Fruit fly (Drosophila melanogaster) whole organism, embryonic: Measurements from ENCODE around the gene CG10702.

Experiments
- Ada2b ChIP-seq: fragments of 200-800 bp; sonication (Bioruptor generic); IDR thresholded peaks from 2 replicates; pipeline ENCODE4 v1.3.6; 2022; ENCODE audit warnings: missing biosample characterization, missing genetic modification characterization
- CG10147 ChIP-seq: fragments of 200-800 bp; sonication (Bioruptor generic); optimal IDR thresholded peaks from 2 replicates; lab custom pipeline; 2019; ENCODE audit warnings: missing biosample characterization, mild to moderate bottlenecking, missing genetic modification characterization, moderate library complexity
- CG11504 ChIP-seq: fragments of 200-800 bp; sonication (Bioruptor generic); optimal IDR thresholded peaks from 3 replicates; lab custom pipeline; 2019; ENCODE audit warnings: missing biosample characterization, mild to moderate bottlenecking, missing genetic modification characterization, moderate library complexity
- CG11695 ChIP-seq: fragments of 200-800 bp; sonication (Bioruptor generic); IDR thresholded peaks from 3 replicates; pipeline ENCODE4 v1.3.6; 2022; ENCODE audit warnings: missing biosample characterization, missing genetic modification characterization
- CG13894 ChIP-seq: fragments of 200-800 bp; sonication (Bioruptor generic); optimal IDR thresholded peaks from 3 replicates; lab custom pipeline; 2018; ENCODE audit warnings: missing biosample characterization, mild to moderate bottlenecking, missing genetic modification characterization, moderate library complexity
- CG14050 ChIP-seq: fragments of 200-800 bp; sonication (Bioruptor generic); IDR thresholded peaks from 3 replicates; pipeline ENCODE4 v1.3.6; 2022; ENCODE audit warnings: missing biosample characterization, missing genetic modification characterization
- CG15479 ChIP-seq: fragments of 200-800 bp; sonication (Bioruptor generic); optimal IDR thresholded peaks from 3 replicates; lab custom pipeline; 2019; ENCODE audit warnings: missing biosample characterization, mild to moderate bottlenecking, missing genetic modification characterization, moderate library complexity
- CG15696 ChIP-seq: fragments of 200-800 bp; sonication (Bioruptor generic); optimal IDR thresholded peaks from 2 replicates; lab custom pipeline; 2019; ENCODE audit warnings: missing biosample characterization, mild to moderate bottlenecking, missing genetic modification characterization, moderate library complexity
- CG2120 ChIP-seq: fragments of 200-800 bp; sonication (Bioruptor generic); optimal IDR thresholded peaks from 3 replicates; lab custom pipeline; 2016; ENCODE audit warnings: missing biosample characterization, missing genetic modification characterization
- CG30020 ChIP-seq: fragments of 200-800 bp; optimal IDR thresholded peaks from 2 replicates; lab custom pipeline; 2019; ENCODE audit warnings: missing biosample characterization, mild to moderate bottlenecking, missing genetic modification characterization, moderate library complexity
- CG3065 ChIP-seq: fragments of 200-800 bp; sonication (Bioruptor generic); optimal IDR thresholded peaks from 2 replicates; lab custom pipeline; 2016; ENCODE audit warnings: missing biosample characterization, missing genetic modification characterization
- CG34422 ChIP-seq: fragments of 200-800 bp; sonication (Bioruptor generic); IDR thresholded peaks from 3 replicates; pipeline ENCODE4 v1.3.6; 2022; ENCODE audit warnings: missing biosample characterization, missing genetic modification characterization
- CG3847 ChIP-seq: fragments of 200-800 bp; sonication (Bioruptor generic); IDR thresholded peaks from 2 replicates; pipeline ENCODE4 v1.3.6; 2022; ENCODE audit warnings: missing biosample characterization, missing genetic modification characterization
- CG8765 ChIP-seq: fragments of 200-800 bp; sonication (Bioruptor generic); IDR thresholded peaks from 2 replicates; pipeline ENCODE4 v1.3.6; 2022; ENCODE audit warnings: missing biosample characterization, missing genetic modification characterization
- CG9437 ChIP-seq: fragments of 200-800 bp; sonication (Bioruptor generic); optimal IDR thresholded peaks from 2 replicates; lab custom pipeline; 2018; ENCODE audit warnings: missing biosample characterization, mild to moderate bottlenecking, missing genetic modification characterization
- CG9609 ChIP-seq: fragments of 200-800 bp; sonication (Bioruptor generic); optimal IDR thresholded peaks from 3 replicates; lab custom pipeline; 2016; ENCODE audit warnings: missing biosample characterization, missing genetic modification characterization
- Chrac-16 ChIP-seq: fragments of 200-800 bp; sonication (Bioruptor generic); optimal IDR thresholded peaks from 3 replicates; lab custom pipeline; 2016; ENCODE audit warnings: missing biosample characterization, missing genetic modification characterization
- D19A ChIP-seq: fragments of 200-800 bp; optimal IDR thresholded peaks from 3 replicates; lab custom pipeline; 2019; ENCODE audit warnings: missing biosample characterization, mild to moderate bottlenecking, missing genetic modification characterization, moderate library complexity
- Deaf1 ChIP-seq: fragments of 200-800 bp; optimal IDR thresholded peaks from 3 replicates; lab custom pipeline; 2019; ENCODE audit warnings: missing biosample characterization, mild to moderate bottlenecking, missing genetic modification characterization, moderate library complexity
- Dll ChIP-seq: fragments of 200-800 bp; sonication (Bioruptor generic); IDR thresholded peaks from 4 replicates; pipeline ENCODE4 v1.3.6; 2022; ENCODE audit warnings: missing biosample characterization, missing genetic modification characterization; ENCODE audit not compliant: partially characterized antibody
- Hr78 ChIP-seq, 2 experiments: fragments of 200-800 bp in 1 of 2; fragments of >200 bp in 1 of 2; sonication (Bioruptor generic) in 1 of 2; optimal IDR thresholded peaks; 2 replicates each; lab custom pipeline; 2017 to 2019; ENCODE audit warnings: missing biosample characterization in 2 of 2, missing genetic modification characterization in 2 of 2, mild to moderate bottlenecking in 1 of 2, moderate library complexity in 1 of 2
- Jarid2 ChIP-seq: fragments of 200-800 bp; sonication (Bioruptor generic); optimal IDR thresholded peaks from 3 replicates; lab custom pipeline; 2017; ENCODE audit warnings: mild to moderate bottlenecking, missing biosample characterization, missing genetic modification reagents, missing genetic modification characterization
- Lhr ChIP-seq: fragments of 200-800 bp; sonication (Bioruptor generic); optimal IDR thresholded peaks from 3 replicates; lab custom pipeline; 2017; ENCODE audit warnings: mild to moderate bottlenecking, missing biosample characterization, missing genetic modification reagents, missing genetic modification characterization
- MBD-R2 ChIP-seq: fragments of 200-800 bp; sonication (Bioruptor generic); IDR thresholded peaks from 2 replicates; pipeline ENCODE4 v1.3.6; 2022; ENCODE audit warnings: missing biosample characterization, missing genetic modification characterization
- MTF-1 ChIP-seq: fragments of 200-800 bp; sonication (Bioruptor generic); optimal IDR thresholded peaks from 2 replicates; lab custom pipeline; 2018; ENCODE audit warnings: missing biosample characterization, mild to moderate bottlenecking, missing genetic modification characterization, borderline replicate concordance
- Nf-YA ChIP-seq: fragments of 200-800 bp; sonication (Bioruptor generic); IDR thresholded peaks from 2 replicates; pipeline ENCODE4 v1.3.6; 2022; ENCODE audit warnings: missing biosample characterization, missing genetic modification characterization
- Nf-YB ChIP-seq: fragments of 200-800 bp; sonication (Bioruptor generic); optimal IDR thresholded peaks from 3 replicates; lab custom pipeline; 2019; ENCODE audit warnings: missing biosample characterization, mild to moderate bottlenecking, missing genetic modification characterization, moderate library complexity
- PHDP ChIP-seq: fragments of 200-800 bp; sonication (Bioruptor generic); optimal IDR thresholded peaks from 3 replicates; lab custom pipeline; 2018; ENCODE audit warnings: missing biosample characterization, mild to moderate bottlenecking, missing genetic modification characterization, moderate library complexity
- Rx ChIP-seq: fragments of 200-800 bp; sonication (Bioruptor generic); IDR thresholded peaks from 2 replicates; pipeline ENCODE4 v1.3.6; 2022; ENCODE audit warnings: missing biosample characterization, missing genetic modification characterization
- YL-1 ChIP-seq: fragments of 200-800 bp; sonication (Bioruptor generic); optimal IDR thresholded peaks from 3 replicates; lab custom pipeline; 2017; ENCODE audit warnings: missing biosample characterization, mild to moderate bottlenecking, missing genetic modification characterization
- ato ChIP-seq: fragments of 200-800 bp; sonication (Bioruptor generic); IDR thresholded peaks from 2 replicates; pipeline ENCODE4 v1.3.6; 2022; ENCODE audit warnings: missing biosample characterization, missing genetic modification characterization; ENCODE audit not compliant: partially characterized antibody
- az2 ChIP-seq: fragments of 200-800 bp; sonication (Bioruptor generic); optimal IDR thresholded peaks from 3 replicates; lab custom pipeline; 2016; ENCODE audit warnings: missing biosample characterization, missing genetic modification characterization
- danr ChIP-seq: fragments of 200-800 bp; sonication (Bioruptor generic); IDR thresholded peaks from 2 replicates; pipeline ENCODE4 v1.3.6; 2022; ENCODE audit warnings: missing biosample characterization, missing genetic modification characterization
- disco-r ChIP-seq: fragments of 200-800 bp; sonication (Bioruptor generic); optimal IDR thresholded peaks from 2 replicates; lab custom pipeline; 2016; ENCODE audit warnings: missing biosample characterization, missing genetic modification characterization
- fu2 ChIP-seq: fragments of 200-800 bp; sonication (Bioruptor generic); optimal IDR thresholded peaks from 2 replicates; lab custom pipeline; 2016; ENCODE audit warnings: missing biosample characterization, missing genetic modification characterization
- gsb ChIP-seq: fragments of 200-800 bp; sonication (Bioruptor generic); IDR thresholded peaks from 2 replicates; pipeline ENCODE4 v1.3.6; 2022; ENCODE audit warnings: missing biosample characterization, missing genetic modification characterization
- hth ChIP-seq: fragments of >200 bp; optimal IDR thresholded peaks from 2 replicates; lab custom pipeline; 2017; ENCODE audit warnings: inconsistent platforms
- ken ChIP-seq: fragments of 200-800 bp; sonication (Bioruptor generic); IDR thresholded peaks from 3 replicates; pipeline ENCODE4 v1.3.6; 2022; ENCODE audit warnings: missing biosample characterization, missing genetic modification characterization
- lmd ChIP-seq: fragments of 200-800 bp; sonication (Bioruptor generic); IDR thresholded peaks from 2 replicates; pipeline ENCODE4 v1.3.6; 2022; ENCODE audit warnings: missing biosample characterization, missing genetic modification characterization
- odd ChIP-seq: fragments of 200-800 bp; sonication (Bioruptor generic); optimal IDR thresholded peaks from 2 replicates; lab custom pipeline; 2017; ENCODE audit warnings: missing biosample characterization, mild to moderate bottlenecking, missing genetic modification characterization
- pnt ChIP-seq: fragments of 200-800 bp; sonication (Bioruptor generic); optimal IDR thresholded peaks from 3 replicates; lab custom pipeline; 2016; ENCODE audit warnings: missing biosample characterization, missing genetic modification characterization
- pum ChIP-seq: fragments of 200-800 bp; sonication (Bioruptor generic); optimal IDR thresholded peaks from 2 replicates; lab custom pipeline; 2016; ENCODE audit warnings: missing biosample characterization, missing genetic modification characterization
- repo ChIP-seq: fragments of 200-800 bp; sonication (Bioruptor generic); optimal IDR thresholded peaks from 2 replicates; lab custom pipeline; 2016; ENCODE audit warnings: missing biosample characterization, missing genetic modification characterization
- row ChIP-seq: fragments of 200-800 bp; sonication (Bioruptor generic); IDR thresholded peaks from 3 replicates; pipeline ENCODE4 v1.3.6; 2022; ENCODE audit warnings: missing biosample characterization, missing genetic modification characterization
- sim ChIP-seq: fragments of 200-800 bp; sonication (Bioruptor generic); IDR thresholded peaks from 2 replicates; pipeline ENCODE4 v1.3.6; 2022; ENCODE audit warnings: missing biosample characterization, missing genetic modification characterization
- tin ChIP-seq: fragments of 200-800 bp; sonication (Bioruptor generic); optimal IDR thresholded peaks from 3 replicates; lab custom pipeline; 2016; ENCODE audit warnings: missing biosample characterization, missing genetic modification characterization
- vfl ChIP-seq: fragments of 200-800 bp; sonication (Bioruptor generic); optimal IDR thresholded peaks from 2 replicates; lab custom pipeline; 2016; ENCODE audit warnings: missing biosample characterization, missing genetic modification characterization
- vnd ChIP-seq: fragments of 200-800 bp; sonication (Bioruptor generic); IDR thresholded peaks from 3 replicates; pipeline ENCODE4 v1.3.6; 2022; ENCODE audit warnings: missing biosample characterization, missing genetic modification characterization; ENCODE audit not compliant: partially characterized antibody
- wor ChIP-seq: fragments of 200-800 bp; sonication (Bioruptor generic); IDR thresholded peaks from 2 replicates; pipeline ENCODE4 v1.3.6; 2022; ENCODE audit warnings: missing biosample characterization, missing genetic modification characterization
- yki ChIP-seq: fragments of >200 bp; optimal IDR thresholded peaks from 3 replicates; lab custom pipeline; 2018
- zfh1 ChIP-seq: fragments of 200-800 bp; sonication (Bioruptor generic); IDR thresholded peaks from 3 replicates; pipeline ENCODE4 v1.3.6; 2022; ENCODE audit warnings: missing biosample characterization, missing genetic modification characterization

Gene CG10702

dm6 chr2L:19051534-19052100 lies 18.0 kb downstream of the CG10702 start, which contains the start of gene Rpn3 (continued):
- TF ChIP-seq MBD-R2 (peak; percentile 73), Chrac-16 (GFP tag; lab: Kevin White, UChicago) (peak; percentile 88), MTF-1 (GFP tag; lab: Kevin White, UChicago) (no peak), Jarid2 (GFP tag; lab: Kevin White, UChicago) (no peak), wor (peak; percentile 71), CG11695 (peak; percentile 86), CG13894 (tag; lab: Kevin White, UChicago) (peak; percentile 37), row (GFP tag; lab: Robert Waterston, UW) (peak; percentile 93), tin (GFP tag; lab: Kevin White, UChicago) (peak; percentile 81), CG3065 (GFP tag; lab: Kevin White, UChicago) (peak; percentile 22), CG9609 (GFP tag; lab: Kevin White, UChicago) (peak; percentile 83), ato (peak; percentile 67), Deaf1 (tag; lab: Kevin White, UChicago) (peak; percentile 61), repo (GFP tag; lab: Kevin White, UChicago) (peak; percentile 73), Ada2b (GFP tag; lab: Robert Waterston, UW) (peak; percentile 89), fu2 (peak; percentile 80), Nf-YA (GFP tag; lab: Robert Waterston, UW) (peak; percentile 78), pnt (peak; percentile 62), yki (no peak), Hr78 (GFP tag; optimal IDR thresholded peaks at IDR 0.05; lab: Kevin White, UChicago) (no peak), CG2120 (GFP tag; lab: Kevin White, UChicago) (peak; percentile 92), ken (GFP tag; lab: Robert Waterston, UW) (peak; percentile 76; the same call in 2 of the 3 replicates), CG14050 (peak; percentile 77), zfh1 (peak; percentile 90), CG11504 (tag; lab: Kevin White, UChicago) (peak; percentile 80), lmd (GFP tag; lab: Robert Waterston, UW) (peak; percentile 77), danr (GFP tag; lab: Robert Waterston, UW) (peak; percentile 63), YL-1 (peak; percentile 71), CG30020 (tag; lab: Kevin White, UChicago) (peak; percentile 55), pum (peak; percentile 69), PHDP (tag; lab: Kevin White, UChicago) (peak; percentile 83), Rx (GFP tag; lab: Robert Waterston, UW) (peak; percentile 74), odd (no peak), CG8765 (GFP tag; lab: Robert Waterston, UW) (peak; percentile 57), sim (GFP tag; lab: Robert Waterston, UW) (0 out of 2 replicates have a peak, but pooled peaks have one; percentile 63), CG9437 (GFP tag; lab: Kevin White, UChicago) (peak; percentile 99), vfl (GFP tag; lab: Kevin White, UChicago) (peak; percentile 84), CG15696 (peak; percentile 66), vnd (GFP tag; lab: Robert Waterston, UW) (peak; percentile 72), gsb (peak; percentile 55; the same call in 1 of the 2 replicates), CG10147 (GFP tag; lab: Kevin White, UChicago) (peak; percentile 46), CG34422 (GFP tag; lab: Robert Waterston, UW) (peak; percentile 83), Dll (peak; percentile 74), CG3847 (peak; percentile 67), Nf-YB (GFP tag; lab: Kevin White, UChicago) (peak; percentile 62), CG15479 (GFP tag; lab: Kevin White, UChicago) (no peak), Lhr (GFP tag; lab: Kevin White, UChicago) (peak; percentile 34), hth (no peak), disco-r (GFP tag; lab: Kevin White, UChicago) (peak; percentile 60), az2 (GFP tag; lab: Kevin White, UChicago) (peak; percentile 91), D19A (tag; lab: Kevin White, UChicago) (peak; percentile 70)
